Fruit fly (Drosophila melanogaster) whole organism, pupa: ENCODE data around the gene CG11550.

ENCODE experiments used
- CG10348 ChIP-seq: fragments of 200-800 bp; sonication (Bioruptor generic); IDR thresholded peaks from 2 replicates; pipeline ENCODE4 v1.3.6; 2022; ENCODE audit warnings: missing biosample characterization, missing genetic modification characterization
- CG13204 ChIP-seq: fragments of 200-800 bp; sonication (Bioruptor generic); optimal IDR thresholded peaks from 2 replicates; lab custom pipeline; 2018; ENCODE audit warnings: missing biosample characterization, mild to moderate bottlenecking, missing genetic modification characterization, moderate library complexity
- CG14655 ChIP-seq: fragments of 200-800 bp; sonication (Bioruptor generic); optimal IDR thresholded peaks from 3 replicates; lab custom pipeline; 2017; ENCODE audit warnings: mild to moderate bottlenecking, missing biosample characterization, missing genetic modification reagents, missing genetic modification characterization
- CG32121 ChIP-seq: fragments of 200-800 bp; sonication (Bioruptor generic); IDR thresholded peaks from 2 replicates; pipeline ENCODE4 v1.3.6; 2022; ENCODE audit warnings: missing biosample characterization, missing genetic modification characterization
- CG34367 ChIP-seq: fragments of 200-800 bp; sonication (Bioruptor generic); optimal IDR thresholded peaks from 2 replicates; lab custom pipeline; 2018; ENCODE audit warnings: missing biosample characterization, mild to moderate bottlenecking, missing genetic modification characterization
- CG4496 ChIP-seq: fragments of 200-800 bp; sonication (Bioruptor generic); IDR thresholded peaks from 3 replicates; pipeline ENCODE4 v1.3.6; 2022; ENCODE audit warnings: missing biosample characterization, missing genetic modification characterization
- CG8301 ChIP-seq: fragments of 200-800 bp; sonication (Bioruptor generic); optimal IDR thresholded peaks from 2 replicates; lab custom pipeline; 2018; ENCODE audit warnings: missing biosample characterization, mild to moderate bottlenecking, missing genetic modification characterization
- CG9948 ChIP-seq: fragments of 200-800 bp; sonication (Bioruptor generic); optimal IDR thresholded peaks from 2 replicates; lab custom pipeline; 2018; ENCODE audit warnings: missing biosample characterization, mild to moderate bottlenecking, missing genetic modification characterization, moderate library complexity
- EcR ChIP-seq: fragments of 200-800 bp; sonication (Bioruptor generic); optimal IDR thresholded peaks from 3 replicates; lab custom pipeline; 2019; ENCODE audit warnings: missing biosample characterization, missing genetic modification characterization, mild to moderate bottlenecking, moderate library complexity, missing genetic modification reagents
- Ets98B ChIP-seq: fragments of 200-800 bp; sonication (Bioruptor generic); IDR thresholded peaks from 2 replicates; pipeline ENCODE4 v1.3.6; 2022; ENCODE audit warnings: missing biosample characterization, missing genetic modification characterization
- Pif1B ChIP-seq: fragments of 200-800 bp; sonication (Bioruptor generic); optimal IDR thresholded peaks from 3 replicates; lab custom pipeline; 2016; ENCODE audit warnings: missing biosample characterization, missing genetic modification characterization
- fd96Ca ChIP-seq: fragments of 200-800 bp; sonication (Bioruptor generic); IDR thresholded peaks from 3 replicates; pipeline ENCODE4 v1.3.6; 2022; ENCODE audit warnings: missing biosample characterization, missing genetic modification characterization
- rn ChIP-seq: fragments of 200-800 bp; sonication (Bioruptor generic); IDR thresholded peaks from 2 replicates; pipeline ENCODE4 v1.3.6; 2022; ENCODE audit warnings: missing biosample characterization, missing genetic modification characterization

DNA sequence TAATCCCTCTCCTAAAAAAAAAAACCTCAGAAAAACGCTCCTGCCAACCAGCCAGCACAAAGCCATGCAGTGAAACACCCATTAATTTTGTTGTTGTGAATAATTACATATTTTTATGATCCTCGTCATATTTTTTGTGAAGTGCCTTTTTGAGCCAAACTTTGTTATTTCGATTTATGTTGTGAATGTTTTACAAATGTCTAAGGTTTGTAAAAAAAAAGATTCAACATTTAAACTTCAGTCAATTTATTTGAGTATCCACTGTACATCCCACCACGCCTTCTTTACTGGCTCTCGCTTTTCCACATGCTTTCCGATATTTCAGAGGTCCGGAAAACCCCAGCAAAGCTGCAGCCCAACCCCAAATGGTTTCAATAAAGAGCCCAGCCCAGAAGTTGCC, 44.5 kb upstream of the CG11550 start:
- TF ChIP-seq CG8301: no peak
- no peak for TF ChIP-seq CG13204 (GFP tag; lab: Kevin White, UChicago)
- TF ChIP-seq Ets98B: no peak
- TF ChIP-seq rn (GFP tag; lab: Robert Waterston, UW): no peak
- TF ChIP-seq CG4496 (GFP tag; lab: Robert Waterston, UW): no peak
- TF ChIP-seq CG10348 (GFP tag; lab: Robert Waterston, UW): no peak
- TF ChIP-seq Pif1B (GFP tag; lab: Kevin White, UChicago): no peak
- TF ChIP-seq fd96Ca (GFP tag; lab: Robert Waterston, UW): no peak
- peak; percentile 38 for TF ChIP-seq CG14655 (GFP tag; lab: Kevin White, UChicago)
- TF ChIP-seq EcR: no peak
- peak; percentile 3 for TF ChIP-seq CG9948 (tag; lab: Kevin White, UChicago)
- no peak; the same call in 1 of the 2 replicates for TF ChIP-seq CG32121
- TF ChIP-seq CG34367: no peak
